5 worm cellular contexts compared by ENCODE assay signal in genomic region chrX:827502-827901, ce11.
TF ChIP-seq lines count a peak whose summit lies in the region.

No protein-coding gene starts in this region.

TF ChIP-seq in whole organism, L1 larva, 84 proteins besides CTCF, POLR2A, EP300 and RAD21 (continues in another document):
- peak; percentile 15 for TF ChIP-seq lin-13 (GFP tag; optimal IDR thresholded peaks at IDR 0.05; lab: Kevin White, UChicago)
- TF ChIP-seq ama-1 (optimal IDR thresholded peaks at IDR 0.05; lab: Kevin White, UChicago), result no peak
- no peak for TF ChIP-seq lin-15B (tag; optimal IDR thresholded peaks at IDR 0.05; lab: Kevin White, UChicago)
- TF ChIP-seq elt-2 (tag; optimal IDR thresholded peaks at IDR 0.05; lab: Kevin White, UChicago), result no peak
- TF ChIP-seq fkh-8 (tag; optimal IDR thresholded peaks at IDR 0.05; lab: Kevin White, UChicago), result peak; percentile 76
- TF ChIP-seq efl-3 (GFP tag; optimal IDR thresholded peaks at IDR 0.05; lab: Kevin White, UChicago), result no peak
- no peak for TF ChIP-seq ceh-90 (tag; optimal IDR thresholded peaks at IDR 0.05; lab: Kevin White, UChicago)
- peak; percentile 24 for TF ChIP-seq C16A3.4 (tag; optimal IDR thresholded peaks at IDR 0.05; lab: Kevin White, UChicago)
- TF ChIP-seq nhr-19 (GFP tag; conservative IDR thresholded peaks at IDR 0.05; lab: Robert Waterston, UW), result no peak; the same call in 1 of the 2 replicates
- no peak for TF ChIP-seq hpl-2 (GFP tag; optimal IDR thresholded peaks at IDR 0.05; lab: Kevin White, UChicago)
- TF ChIP-seq unc-30 (tag; optimal IDR thresholded peaks at IDR 0.05; lab: Kevin White, UChicago), result no peak
- peak; percentile 83 for TF ChIP-seq skn-1 (tag; optimal IDR thresholded peaks at IDR 0.05; lab: Kevin White, UChicago)
- no peak for TF ChIP-seq snpc-4 (tag; optimal IDR thresholded peaks at IDR 0.05; lab: Kevin White, UChicago)
- no peak for TF ChIP-seq zip-4 (GFP tag; optimal IDR thresholded peaks at IDR 0.05; lab: Kevin White, UChicago)
- TF ChIP-seq nhr-71 (tag; optimal IDR thresholded peaks at IDR 0.05; lab: Kevin White, UChicago), result peak; percentile 81
- TF ChIP-seq dpl-1 (GFP tag; optimal IDR thresholded peaks at IDR 0.05; lab: Kevin White, UChicago), result peak in 1 of 3 experiments; percentile 14
- TF ChIP-seq sox-4 (tag; optimal IDR thresholded peaks at IDR 0.05; lab: Kevin White, UChicago), result no peak
- no peak for TF ChIP-seq pqm-1 (tag; optimal IDR thresholded peaks at IDR 0.05; lab: Kevin White, UChicago)
- TF ChIP-seq nhr-20 (tag; optimal IDR thresholded peaks at IDR 0.05; lab: Kevin White, UChicago), result peak; percentile 67

TF ChIP-seq in whole organism, L3 larva, 47 proteins besides CTCF, POLR2A, EP300 and RAD21 (continues in another document):
- TF ChIP-seq fos-1 (tag; optimal IDR thresholded peaks at IDR 0.05; lab: Kevin White, UChicago) (no peak), lsy-12 (tag; optimal IDR thresholded peaks at IDR 0.05; lab: Kevin White, UChicago) (peak; percentile 1), nhr-12 (tag; optimal IDR thresholded peaks at IDR 0.05; lab: Kevin White, UChicago) (no peak), tbx-2 (tag; optimal IDR thresholded peaks at IDR 0.05; lab: Kevin White, UChicago) (no peak), ceh-82 (tag; optimal IDR thresholded peaks at IDR 0.05; lab: Kevin White, UChicago) (no peak), ceh-9 (tag; optimal IDR thresholded peaks at IDR 0.05; lab: Kevin White, UChicago) (no peak), unc-39 (tag; optimal IDR thresholded peaks at IDR 0.05; lab: Kevin White, UChicago) (no peak), nhr-23 (tag; optimal IDR thresholded peaks at IDR 0.05; lab: Kevin White, UChicago) (peak; percentile 44), nfya-1 (tag; optimal IDR thresholded peaks at IDR 0.05; lab: Kevin White, UChicago; ENCODE audit: insufficient read depth) (peak; percentile 76), fkh-10 (GFP tag; optimal IDR thresholded peaks at IDR 0.05; lab: Kevin White, UChicago) (peak; percentile 86), unc-62 (GFP tag; optimal IDR thresholded peaks at IDR 0.05; lab: Kevin White, UChicago) (no peak), lin-15B (tag; optimal IDR thresholded peaks at IDR 0.05; lab: Kevin White, UChicago) (peak; percentile 43), skn-1 (tag; optimal IDR thresholded peaks at IDR 0.05; lab: Kevin White, UChicago) (no peak), ceh-16 (tag; optimal IDR thresholded peaks at IDR 0.05; lab: Kevin White, UChicago) (no peak), lin-39 (tag; optimal IDR thresholded peaks at IDR 0.05; lab: Kevin White, UChicago) (peak; percentile 77), fkh-2 (tag; optimal IDR thresholded peaks at IDR 0.05; lab: Kevin White, UChicago) (no peak), hmg-11 (tag; optimal IDR thresholded peaks at IDR 0.05; lab: Kevin White, UChicago) (peak; percentile 92), ceh-28 (tag; optimal IDR thresholded peaks at IDR 0.05; lab: Kevin White, UChicago) (peak; percentile 32), mdl-1 (tag; optimal IDR thresholded peaks at IDR 0.05; lab: Kevin White, UChicago) (no peak), pqm-1 (tag; optimal IDR thresholded peaks at IDR 0.05; lab: Kevin White, UChicago) (no peak)

TF ChIP-seq in whole organism, early embryonic, 17 proteins besides CTCF, POLR2A, EP300 and RAD21:
- TF ChIP-seq F13C5.2 (tag; optimal IDR thresholded peaks at IDR 0.05; lab: Kevin White, UChicago) (peak; percentile 54), hmg-4 (GFP tag; optimal IDR thresholded peaks at IDR 0.05; lab: Kevin White, UChicago) (peak; percentile 53), tra-4 (tag; optimal IDR thresholded peaks at IDR 0.05; lab: Kevin White, UChicago) (no peak), hmbx-1 (tag; optimal IDR thresholded peaks at IDR 0.05; lab: Kevin White, UChicago) (no peak)

TF ChIP-seq in whole organism, midembryonic, 9 proteins besides CTCF, POLR2A, EP300 and RAD21:
- TF ChIP-seq T22C8.4 (GFP tag; IDR thresholded peaks at IDR 0.05; lab: Robert Waterston, UW) (no peak), cog-1 (tag; optimal IDR thresholded peaks at IDR 0.05; lab: Kevin White, UChicago) (peak; percentile 52), ztf-23 (GFP tag; IDR thresholded peaks at IDR 0.05; lab: Robert Waterston, UW) (no peak)
TF ChIP-seq in whole organism, midembryonic: peak in this region for 1.

TF ChIP-seq in whole organism, young adult, 124 proteins besides CTCF, POLR2A, EP300 and RAD21:
- TF ChIP-seq lin-40 (tag; optimal IDR thresholded peaks at IDR 0.05; lab: Kevin White, UChicago), result peak; percentile 65
- 0 out of 2 replicates have a peak, but pooled peaks have one; percentile 34 for TF ChIP-seq rcor-1 (GFP tag; IDR thresholded peaks at IDR 0.05; lab: Robert Waterston, UW)
- no peak for TF ChIP-seq nfya-2 (GFP tag; IDR thresholded peaks at IDR 0.05; lab: Robert Waterston, UW)
- TF ChIP-seq K12H6.12 (tag; optimal IDR thresholded peaks at IDR 0.05; lab: Kevin White, UChicago), result peak; percentile 54
- TF ChIP-seq dox-1 (GFP tag; IDR thresholded peaks at IDR 0.05; lab: Robert Waterston, UW), result peak; percentile 40; the same call in 1 of the 2 replicates
- no peak for TF ChIP-seq madf-3 (GFP tag; IDR thresholded peaks at IDR 0.05; lab: Robert Waterston, UW)
- TF ChIP-seq tbp1 (GFP tag; optimal IDR thresholded peaks at IDR 0.05; lab: Kevin White, UChicago), result peak; percentile 4
- TF ChIP-seq madf-8 (GFP tag; conservative IDR thresholded peaks at IDR 0.05; lab: Robert Waterston, UW), result no peak
- TF ChIP-seq nhr-80 (tag; optimal IDR thresholded peaks at IDR 0.05; lab: Kevin White, UChicago), result peak; percentile 51
- TF ChIP-seq let-607 (tag; optimal IDR thresholded peaks at IDR 0.05; lab: Kevin White, UChicago), result peak in 1 of 2 experiments; percentile 1
- peak; percentile 82 for TF ChIP-seq hmg-1.2 (GFP tag; IDR thresholded peaks at IDR 0.05; lab: Robert Waterston, UW)
- 0 out of 2 replicates have a peak, but pooled peaks have one; percentile 29 for TF ChIP-seq pbrm-1 (GFP tag; IDR thresholded peaks at IDR 0.05; lab: Robert Waterston, UW)
- peak; percentile 39 for TF ChIP-seq ZK185.1 (tag; optimal IDR thresholded peaks at IDR 0.05; lab: Kevin White, UChicago; ENCODE audit: poor library complexity, severe bottlenecking)
- peak; percentile 21 for TF ChIP-seq ceh-27 (GFP tag; optimal IDR thresholded peaks at IDR 0.05; lab: Kevin White, UChicago)

Comparison
In these comparisons a context has a peak if more than half of its experiments do, and no peak if none do; other contexts are left out.
1. Of the 8 proteins assayed by ChIP-seq in both whole organism, young adult and whole organism, L1 larva: peak only in whole organism, young adult: none; only in whole organism, L1 larva: efl-1 and lin-35; in both: none; in neither: 5; mixed calls (peak in some experiments, not most) for 1.